Worm (Caenorhabditis elegans) whole organism, midembryonic: Measurements from ENCODE around the gene col-125.
"Not testable (repeated sequence)": the region's sequence is repeated elsewhere in the genome, so short reads cannot be mapped to it uniquely, and the experiment has no call there.

Experiments used
- T22C8.4 ChIP-seq: fragments of 200-800 bp; sonication (Bioruptor generic); IDR thresholded peaks from 2 replicates; pipeline ENCODE4 v1.3.6; 2022; ENCODE audit warnings: missing genetic modification characterization, missing compliant biosample characterization
- cog-1 ChIP-seq: sonication (generic microtip); optimal IDR thresholded peaks from 2 replicates; lab custom pipeline; 2016; ENCODE audit warnings: missing genetic modification characterization, missing compliant biosample characterization
- flt-1 ChIP-seq: fragments of 200-800 bp; sonication (Bioruptor generic); IDR thresholded peaks from 2 replicates; pipeline ENCODE4 v1.3.6; 2022; ENCODE audit warnings: missing genetic modification characterization, missing compliant biosample characterization
- klf-2 ChIP-seq: fragments of 200-800 bp; sonication (Bioruptor generic); conservative IDR thresholded peaks from 2 replicates; pipeline ENCODE4 v1.3.6; 2022; ENCODE audit warnings: missing genetic modification reagents, missing genetic modification characterization, missing compliant biosample characterization
- med-1 ChIP-seq: sonication (generic microtip); optimal IDR thresholded peaks from 2 replicates; lab custom pipeline; 2017; ENCODE audit warnings: missing genetic modification characterization, mild to moderate bottlenecking, missing compliant biosample characterization, antibody characterized with exemption, missing genetic modification reagents; ENCODE audit not compliant: insufficient read depth
- ref-1 ChIP-seq: fragments of 200-800 bp; sonication (Bioruptor generic); conservative IDR thresholded peaks from 2 replicates; pipeline ENCODE4 v1.3.6; 2022; ENCODE audit warnings: missing genetic modification reagents, missing genetic modification characterization, missing compliant biosample characterization
- tab-1 ChIP-seq: fragments of 200-800 bp; sonication (Bioruptor generic); IDR thresholded peaks from 2 replicates; pipeline ENCODE4 v1.3.6; 2022; ENCODE audit warnings: missing genetic modification characterization, missing compliant biosample characterization
- ztf-23 ChIP-seq: fragments of 200-800 bp; sonication (Bioruptor generic); IDR thresholded peaks from 2 replicates; pipeline ENCODE4 v1.3.6; 2022; ENCODE audit warnings: missing genetic modification reagents, missing genetic modification characterization, missing compliant biosample characterization
- ztf-29 ChIP-seq: fragments of 200-800 bp; sonication (Bioruptor generic); IDR thresholded peaks from 2 replicates; pipeline ENCODE4 v1.3.6; 2022; ENCODE audit warnings: missing genetic modification reagents, missing genetic modification characterization, missing compliant biosample characterization

DNA sequence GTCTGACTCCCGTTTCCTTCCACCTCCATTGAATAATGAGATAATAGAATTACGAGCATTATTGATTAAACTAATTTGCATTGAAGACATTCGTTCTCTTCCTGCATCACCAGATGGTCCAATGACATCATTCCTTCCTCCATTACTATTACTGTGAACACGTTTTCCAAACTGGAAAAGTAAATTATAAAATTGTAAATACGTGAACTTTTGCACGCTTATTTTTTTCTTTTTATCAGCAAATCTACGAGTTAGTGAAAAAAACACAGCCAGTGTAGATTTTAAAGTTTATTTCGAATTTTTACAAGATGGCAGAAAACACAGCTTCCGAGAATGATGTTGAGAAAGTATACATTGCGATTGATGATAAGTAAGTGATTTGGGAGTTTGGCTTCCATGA is 28.4 kb downstream of the col-125 start, which contains the start of gene C05C12.1:
- TF ChIP-seq cog-1 (tag; lab: Kevin White, UChicago); ztf-29; T22C8.4 (GFP tag; lab: Robert Waterston, UW); med-1 (GFP tag; lab: Kevin White, UChicago); ztf-23 (GFP tag; lab: Robert Waterston, UW); ref-1; klf-2 (GFP tag; lab: Robert Waterston, UW); flt-1 (GFP tag; lab: Robert Waterston, UW); tab-1 (GFP tag; lab: Robert Waterston, UW): not testable (repeated sequence)
